Worm (Caenorhabditis elegans): ENCODE measurements around the gene sre-11.
"Not testable (repeated sequence)": the region's sequence is repeated elsewhere in the genome, so short reads cannot be mapped to it uniquely, and the experiment has no call there.

Gene sre-11

ce11 chrV:7713072-7713471, 29.3 kb upstream of the sre-11 start, which contains the start of gene ZK105.13:
ZK105.13 (minus strand) TSS chrV:7713172.
- no peak for TF ChIP-seq pqm-1 (tag; optimal IDR thresholded peaks at IDR 0.05)
- no peak for TF ChIP-seq eor-1 (tag; optimal IDR thresholded peaks at IDR 0.05)
- TF ChIP-seq aly-2 (tag; optimal IDR thresholded peaks at IDR 0.05), result no peak

DNA sequence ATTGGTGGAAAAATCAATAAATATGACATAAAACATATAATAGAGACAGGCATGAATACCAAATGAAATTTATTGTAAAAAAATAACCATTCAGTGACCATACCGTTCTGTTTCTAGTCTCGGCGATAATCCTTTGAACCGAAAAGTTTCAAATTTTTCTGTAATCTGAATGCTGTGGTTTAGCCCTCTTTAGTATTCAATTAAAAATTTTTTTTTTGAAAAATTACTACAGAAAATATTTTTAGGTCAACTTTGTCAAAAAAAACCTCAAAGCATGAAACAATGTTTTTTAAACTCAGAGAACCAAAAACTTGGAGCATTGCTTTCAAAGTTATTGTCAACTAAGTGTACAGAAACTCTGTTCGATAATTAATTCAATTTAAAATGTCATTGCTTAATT, 24.8 kb upstream of the sre-11 start, which contains the start of gene ZK105.11:
Gene ZK105.11, minus strand, starts transcription at position 101 of the 400 bp plus-strand sequence.
- TF ChIP-seq nfya-1 (tag; optimal IDR thresholded peaks at IDR 0.05; ENCODE audit: insufficient read depth) (no peak), skn-1 (tag; optimal IDR thresholded peaks at IDR 0.05) (no peak), eor-1 (tag; optimal IDR thresholded peaks at IDR 0.05) (no peak), mdl-1 (tag; optimal IDR thresholded peaks at IDR 0.05) (no peak), jun-1 (tag; optimal IDR thresholded peaks at IDR 0.05) (no peak), nhr-76 (tag; optimal IDR thresholded peaks at IDR 0.05) (no peak), nhr-11 (tag; optimal IDR thresholded peaks at IDR 0.05) (no peak), ceh-9 (tag; optimal IDR thresholded peaks at IDR 0.05) (no peak), fkh-2 (tag; optimal IDR thresholded peaks at IDR 0.05) (no peak), mml-1 (tag; optimal IDR thresholded peaks at IDR 0.05) (no peak), aly-2 (tag; optimal IDR thresholded peaks at IDR 0.05) (no peak), zag-1 (tag; optimal IDR thresholded peaks at IDR 0.05) (no peak), egl-5 (tag; optimal IDR thresholded peaks at IDR 0.05) (no peak)

- TF ChIP-seq ceh-82 (tag; optimal IDR thresholded peaks at IDR 0.05), result no peak
- TF ChIP-seq daf-12 (tag; optimal IDR thresholded peaks at IDR 0.05), result no peak
- no peak for TF ChIP-seq ceh-9 (tag; optimal IDR thresholded peaks at IDR 0.05)
- TF ChIP-seq zag-1 (tag; optimal IDR thresholded peaks at IDR 0.05), result no peak
- TF ChIP-seq hmg-11 (tag; optimal IDR thresholded peaks at IDR 0.05), result no peak
Observed at ce11 chrV:7705316-7705715, 21.6 kb upstream of the sre-11 start, which contains the start of gene srw-3. srw-3 (plus strand) TSS chrV:7705616.

DNA sequence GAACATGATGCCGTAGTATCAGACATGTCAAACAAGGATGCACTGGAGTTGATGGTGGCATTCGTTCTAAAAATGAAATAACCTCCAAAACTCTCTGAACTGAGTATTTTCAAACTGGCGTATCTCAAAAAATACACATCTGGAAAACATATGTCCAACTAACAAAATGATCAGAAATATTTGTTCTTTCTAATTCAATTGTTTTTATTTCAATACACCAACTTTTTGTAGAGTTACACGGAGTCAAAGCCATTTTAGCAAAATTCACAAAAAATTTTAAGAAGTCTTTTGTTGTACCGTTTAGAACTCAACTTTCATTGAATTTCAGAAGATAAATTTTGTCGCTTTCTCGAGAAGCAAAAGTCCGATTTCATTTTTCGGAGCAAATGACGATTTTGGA, 19.8 kb upstream of the sre-11 start, which contains the start of gene srsx-40:
Gene srsx-40, minus strand, starts transcription at position 101 of the 400 bp plus-strand sequence.
- TF ChIP-seq ZK546.5 (tag; optimal IDR thresholded peaks at IDR 0.05); ceh-28 (tag; optimal IDR thresholded peaks at IDR 0.05); fkh-10 (GFP tag; optimal IDR thresholded peaks at IDR 0.05): not testable (repeated sequence)

DNA sequence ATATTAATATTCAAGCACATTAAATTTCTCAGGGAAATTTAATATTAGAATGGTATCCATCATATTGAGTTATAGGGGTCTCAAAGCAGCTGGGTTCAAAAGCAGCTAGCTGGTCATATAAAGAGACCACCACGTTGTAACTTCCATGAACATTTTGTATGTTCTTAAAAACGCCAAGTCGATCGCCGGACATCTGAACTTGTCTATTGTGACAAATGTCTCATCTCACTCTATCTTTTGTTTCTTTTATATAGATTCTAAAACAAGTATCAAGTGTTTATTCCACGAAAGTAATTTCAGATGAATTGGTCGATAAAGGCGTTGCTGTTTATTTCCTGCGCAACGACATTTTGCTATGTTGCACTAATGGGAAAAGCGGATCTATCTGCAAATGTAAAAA, 13.1 kb upstream of the sre-11 start, which contains the start of gene ZK105.3:
Gene ZK105.3, plus strand, starts transcription at position 301 of the 400 bp plus-strand sequence.
- TF ChIP-seq elt-3 (tag; optimal IDR thresholded peaks at IDR 0.05), result no peak
- TF ChIP-seq nhr-23 (tag; optimal IDR thresholded peaks at IDR 0.05), result no peak
- no peak for TF ChIP-seq daf-12 (tag; optimal IDR thresholded peaks at IDR 0.05)
- TF ChIP-seq zag-1 (tag; optimal IDR thresholded peaks at IDR 0.05), result no peak
- no peak for TF ChIP-seq ztf-11 (tag; optimal IDR thresholded peaks at IDR 0.05)
- no peak for TF ChIP-seq ceh-82 (tag; optimal IDR thresholded peaks at IDR 0.05)
- no peak for TF ChIP-seq mml-1 (tag; optimal IDR thresholded peaks at IDR 0.05)
- no peak for TF ChIP-seq snpc-4 (tag; optimal IDR thresholded peaks at IDR 0.05)
- no peak for TF ChIP-seq fkh-2 (tag; optimal IDR thresholded peaks at IDR 0.05)
- no peak for TF ChIP-seq ZK546.5 (tag; optimal IDR thresholded peaks at IDR 0.05)
- no peak for TF ChIP-seq nfya-1 (tag; optimal IDR thresholded peaks at IDR 0.05; ENCODE audit: insufficient read depth)
- TF ChIP-seq unc-62 (GFP tag; optimal IDR thresholded peaks at IDR 0.05), result no peak
- no peak for TF ChIP-seq nhr-237 (tag; optimal IDR thresholded peaks at IDR 0.05)
- no peak for TF ChIP-seq egl-5 (tag; optimal IDR thresholded peaks at IDR 0.05)
- no peak for TF ChIP-seq lin-39 (tag; optimal IDR thresholded peaks at IDR 0.05)
- no peak for TF ChIP-seq R02D3.7 (tag; optimal IDR thresholded peaks at IDR 0.05)
- TF ChIP-seq nhr-28 (tag; optimal IDR thresholded peaks at IDR 0.05), result no peak

DNA sequence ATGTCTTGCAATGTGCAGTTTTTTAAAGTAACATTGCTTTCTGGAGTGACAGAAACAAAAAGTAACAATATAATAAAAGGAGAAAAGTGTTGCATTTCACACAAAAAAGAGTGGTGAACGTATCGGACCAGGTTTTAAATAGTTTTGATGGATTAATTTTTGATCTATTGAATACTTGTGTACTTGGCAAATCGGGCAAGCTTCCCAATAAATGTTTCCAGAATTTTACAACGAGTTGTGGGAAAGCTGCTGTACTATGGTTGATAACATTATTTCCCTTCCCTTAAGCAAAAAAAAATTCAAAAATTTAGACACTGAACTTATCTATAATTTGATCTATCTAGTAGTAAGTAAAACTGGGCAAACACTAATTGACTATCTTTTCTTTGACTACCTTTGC, 9.6 kb upstream of the sre-11 start, which contains the start of gene C12D5.10:
Gene C12D5.10, minus strand, starts transcription at position 101 of the 400 bp plus-strand sequence.
- TF ChIP-seq ztf-11 (tag; optimal IDR thresholded peaks at IDR 0.05), result no peak
- TF ChIP-seq lin-15B (tag; optimal IDR thresholded peaks at IDR 0.05), result no peak
- TF ChIP-seq nfya-1 (tag; optimal IDR thresholded peaks at IDR 0.05; ENCODE audit: insufficient read depth), result no peak
- no peak for TF ChIP-seq pqm-1 (tag; optimal IDR thresholded peaks at IDR 0.05)
- TF ChIP-seq jun-1 (tag; optimal IDR thresholded peaks at IDR 0.05), result no peak
- no peak for TF ChIP-seq daf-12 (tag; optimal IDR thresholded peaks at IDR 0.05)
- no peak for TF ChIP-seq nhr-67 (tag; optimal IDR thresholded peaks at IDR 0.05)
- TF ChIP-seq lsy-12 (tag; optimal IDR thresholded peaks at IDR 0.05), result no peak
- TF ChIP-seq fkh-10 (GFP tag; optimal IDR thresholded peaks at IDR 0.05), result no peak
- TF ChIP-seq skn-1 (tag; optimal IDR thresholded peaks at IDR 0.05), result no peak
- TF ChIP-seq elt-1 (tag; optimal IDR thresholded peaks at IDR 0.05), result no peak
- no peak for TF ChIP-seq ztf-4 (tag; optimal IDR thresholded peaks at IDR 0.05)
- TF ChIP-seq aly-2 (tag; optimal IDR thresholded peaks at IDR 0.05), result no peak

All from whole organism, L3 larva.